Worm (Caenorhabditis elegans): ENCODE measurements around the gene F45D3.2.

ce11 chrV:12575846-12576245, 35.0 kb downstream of the F45D3.2 start:
- no peak for TF ChIP-seq flt-1 (GFP tag; IDR thresholded peaks at IDR 0.05)
- no peak for TF ChIP-seq ref-1 (GFP tag; conservative IDR thresholded peaks at IDR 0.05)
- no peak for TF ChIP-seq tab-1 (GFP tag; IDR thresholded peaks at IDR 0.05)
- TF ChIP-seq T22C8.4 (GFP tag; IDR thresholded peaks at IDR 0.05) = no peak

Data from whole organism, midembryonic.